Worm (Caenorhabditis elegans): ENCODE results near the gene R05D8.7.

DNA sequence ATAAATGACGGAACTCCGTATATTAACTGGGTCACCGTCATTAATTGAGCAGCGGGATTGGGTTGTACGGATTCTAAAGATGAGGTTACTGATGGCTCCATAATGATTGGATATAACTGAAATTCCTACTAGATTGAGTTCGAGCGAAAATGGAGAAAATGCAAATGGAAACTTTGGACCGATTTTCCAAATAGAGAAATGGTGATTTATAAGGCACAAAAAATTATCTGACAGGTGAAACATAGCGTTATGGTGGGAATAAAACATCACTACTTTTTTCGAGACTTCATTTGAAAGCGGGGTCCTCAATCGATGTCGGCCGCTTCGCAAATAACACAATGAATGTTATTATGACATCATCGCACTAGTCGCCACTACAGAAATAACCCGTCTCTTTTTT is 40.5 kb downstream of the R05D8.7 start, which contains the start of gene srg-60:
- TF ChIP-seq him-1 (tag; optimal IDR thresholded peaks at IDR 0.05): no peak
- no peak for TF ChIP-seq dao-5 (tag; optimal IDR thresholded peaks at IDR 0.05)
- no peak for TF ChIP-seq W03F9.2 (tag; optimal IDR thresholded peaks at IDR 0.05)

All from whole organism, L4/young adult.